Worm (Caenorhabditis elegans) whole organism, early embryonic: Measurements from ENCODE around the gene Y57G11C.3.

Experiments used
- B0310.2 ChIP-seq: sonication (generic microtip); optimal IDR thresholded peaks from 2 replicates; lab custom pipeline; 2016; ENCODE audit warnings: mild to moderate bottlenecking, missing genetic modification characterization, missing compliant biosample characterization
- F13C5.2 ChIP-seq: sonication (generic microtip); optimal IDR thresholded peaks from 2 replicates; lab custom pipeline; 2017; ENCODE audit warnings: mild to moderate bottlenecking, missing genetic modification characterization, inconsistent platforms, missing compliant biosample characterization
- aly-1 ChIP-seq: sonication (generic microtip); optimal IDR thresholded peaks from 2 replicates; lab custom pipeline; 2016; ENCODE audit warnings: missing genetic modification characterization, missing compliant biosample characterization
- ama-1 ChIP-seq: fragments of 150-350 bp; optimal IDR thresholded peaks from 2 replicates; lab custom pipeline; 2014
- ceh-13 ChIP-seq: fragments of 200-800 bp; sonication (Bioruptor generic); optimal IDR thresholded peaks from 2 replicates; lab custom pipeline; 2018; ENCODE audit warnings: mild to moderate bottlenecking, missing genetic modification characterization, missing compliant biosample characterization
- ceh-36 ChIP-seq: sonication (generic microtip); optimal IDR thresholded peaks from 2 replicates; lab custom pipeline; 2016; ENCODE audit warnings: missing genetic modification characterization, inconsistent platforms, missing compliant biosample characterization
- ets-7 ChIP-seq: sonication (generic microtip); optimal IDR thresholded peaks from 2 replicates; lab custom pipeline; 2016; ENCODE audit warnings: missing genotype, missing genetic modification characterization, missing compliant biosample characterization
- flt-1 ChIP-seq: fragments of 200-800 bp; sonication (Bioruptor generic); IDR thresholded peaks from 2 replicates; pipeline ENCODE4 v1.3.6; 2022; ENCODE audit warnings: missing genetic modification characterization, missing compliant biosample characterization
- hmbx-1 ChIP-seq: sonication (generic microtip); optimal IDR thresholded peaks from 2 replicates; lab custom pipeline; 2016; ENCODE audit warnings: mild to moderate bottlenecking, missing genetic modification characterization, missing compliant biosample characterization
- hmg-4 ChIP-seq: fragments of 200-800 bp; sonication (Bioruptor generic); optimal IDR thresholded peaks from 2 replicates; lab custom pipeline; 2018; ENCODE audit warnings: mild to moderate bottlenecking, missing genetic modification characterization, missing compliant biosample characterization
- hnd-1 ChIP-seq: sonication (generic microtip); optimal IDR thresholded peaks from 2 replicates; lab custom pipeline; 2016; ENCODE audit warnings: missing genetic modification characterization, missing compliant biosample characterization
- pes-1 ChIP-seq: fragments of 200-800 bp; sonication (Bioruptor generic); IDR thresholded peaks from 2 replicates; pipeline ENCODE4 v1.3.6; 2022; ENCODE audit warnings: missing genetic modification reagents, missing genetic modification characterization, missing compliant biosample characterization
- scrt-1 ChIP-seq: fragments of 200-800 bp; sonication (Bioruptor generic); IDR thresholded peaks from 2 replicates; pipeline ENCODE4 v1.3.6; 2022; ENCODE audit warnings: missing genetic modification characterization, missing compliant biosample characterization
- sea-1 ChIP-seq: fragments of 200-800 bp; sonication (Bioruptor generic); conservative IDR thresholded peaks from 2 replicates; pipeline ENCODE4 v1.3.6; 2022; ENCODE audit warnings: missing genetic modification characterization, missing compliant biosample characterization
- tbx-11 ChIP-seq: fragments of 200-800 bp; sonication (Bioruptor generic); IDR thresholded peaks from 2 replicates; pipeline ENCODE4 v1.3.6; 2022; ENCODE audit warnings: missing genetic modification characterization, missing compliant biosample characterization
- tbx-37 ChIP-seq: fragments of 200-800 bp; sonication (Bioruptor generic); conservative IDR thresholded peaks from 2 replicates; pipeline ENCODE4 v1.3.6; 2022; ENCODE audit warnings: missing genetic modification reagents, missing genetic modification characterization, missing compliant biosample characterization
- tra-4 ChIP-seq: sonication (generic microtip); optimal IDR thresholded peaks from 2 replicates; lab custom pipeline; 2017; ENCODE audit warnings: missing genetic modification characterization, missing compliant biosample characterization

Y57G11C.3 gene

ce11 chrIV:14802316-14802715 lies 34.3 kb downstream of the Y57G11C.3 start, which contains the start of gene Y57G11C.1142:
Gene Y57G11C.1142 (plus strand): TSS chrIV:14802616.
- TF ChIP-seq flt-1 (GFP tag; lab: Robert Waterston, UW), result no peak
- TF ChIP-seq hmg-4 (GFP tag; lab: Kevin White, UChicago), result no peak
- TF ChIP-seq ceh-36 (tag; lab: Kevin White, UChicago), result no peak
- TF ChIP-seq tbx-37 (GFP tag; lab: Robert Waterston, UW), result no peak
- TF ChIP-seq hnd-1 (tag; lab: Kevin White, UChicago), result no peak
- TF ChIP-seq tra-4 (tag; lab: Kevin White, UChicago), result no peak
- no peak for TF ChIP-seq pes-1 (GFP tag; lab: Robert Waterston, UW)
- TF ChIP-seq hmbx-1 (tag; lab: Kevin White, UChicago), result no peak
- TF ChIP-seq ets-7, result no peak
- no peak for TF ChIP-seq ama-1 (lab: Kevin White, UChicago)
- TF ChIP-seq sea-1, result no peak
- no peak for TF ChIP-seq ceh-13 (GFP tag; lab: Kevin White, UChicago)
- no peak for TF ChIP-seq aly-1 (tag; lab: Kevin White, UChicago)
- no peak for TF ChIP-seq B0310.2 (tag; lab: Kevin White, UChicago)
- TF ChIP-seq scrt-1 (GFP tag; lab: Robert Waterston, UW), result no peak
- no peak for TF ChIP-seq F13C5.2 (tag; lab: Kevin White, UChicago)

ce11 chrIV:14806903-14807302 lies 38.9 kb downstream of the Y57G11C.3 start, which contains the start of gene oig-5:
Gene oig-5 (plus strand): TSS chrIV:14807203.
- TF ChIP-seq scrt-1 (GFP tag; lab: Robert Waterston, UW) (no peak), sea-1 (no peak), tbx-37 (GFP tag; lab: Robert Waterston, UW) (no peak), ama-1 (lab: Kevin White, UChicago) (no peak), ceh-13 (GFP tag; lab: Kevin White, UChicago) (no peak), ets-7 (no peak), tbx-11 (no peak), hmbx-1 (tag; lab: Kevin White, UChicago) (no peak), ceh-36 (tag; lab: Kevin White, UChicago) (no peak), pes-1 (GFP tag; lab: Robert Waterston, UW) (no peak), hnd-1 (tag; lab: Kevin White, UChicago) (no peak), flt-1 (GFP tag; lab: Robert Waterston, UW) (no peak), aly-1 (tag; lab: Kevin White, UChicago) (no peak), hmg-4 (GFP tag; lab: Kevin White, UChicago) (no peak), tra-4 (tag; lab: Kevin White, UChicago) (no peak), B0310.2 (tag; lab: Kevin White, UChicago) (no peak), F13C5.2 (tag; lab: Kevin White, UChicago) (no peak)

- TF ChIP-seq F13C5.2 (tag; lab: Kevin White, UChicago), result no peak
- TF ChIP-seq hmg-4 (GFP tag; lab: Kevin White, UChicago), result no peak
- TF ChIP-seq pes-1 (GFP tag; lab: Robert Waterston, UW), result no peak
- TF ChIP-seq sea-1, result no peak
- TF ChIP-seq ceh-13 (GFP tag; lab: Kevin White, UChicago), result no peak
- TF ChIP-seq tbx-37 (GFP tag; lab: Robert Waterston, UW), result no peak
- no peak for TF ChIP-seq tra-4 (tag; lab: Kevin White, UChicago)
Observed at ce11 chrIV:14816288-14816687, 48.3 kb downstream of the Y57G11C.3 start, which contains the start of gene Y57G11C.46. Gene Y57G11C.46 (minus strand): TSS chrIV:14816388.
